Fruit fly (Drosophila melanogaster) whole organism, embryonic: ENCODE measurements around the gene PH4alphaNE3.

ENCODE experiments used
- Atf3 ChIP-seq: fragments of 200-800 bp; sonication (Bioruptor generic); optimal IDR thresholded peaks from 3 replicates; lab custom pipeline; 2016; ENCODE audit warnings: missing biosample characterization, missing genetic modification characterization
- B-H2 ChIP-seq: fragments of 200-800 bp; sonication (Bioruptor generic); optimal IDR thresholded peaks from 2 replicates; lab custom pipeline; 2018; ENCODE audit warnings: missing biosample characterization, mild to moderate bottlenecking, missing genetic modification characterization
- C15 ChIP-seq: fragments of 200-800 bp; sonication (Bioruptor generic); IDR thresholded peaks from 3 replicates; pipeline ENCODE4 v1.3.6; 2022; ENCODE audit warnings: missing biosample characterization, missing genetic modification characterization
- CG10321 ChIP-seq: fragments of 200-800 bp; sonication (Bioruptor generic); IDR thresholded peaks from 2 replicates; pipeline ENCODE4 v1.3.6; 2022; ENCODE audit warnings: missing biosample characterization, missing genetic modification characterization
- CG11696 ChIP-seq: fragments of 200-800 bp; sonication (Bioruptor generic); IDR thresholded peaks from 2 replicates; pipeline ENCODE4 v1.3.6; 2022; ENCODE audit warnings: missing biosample characterization, missing genetic modification characterization
- CG12299 ChIP-seq: fragments of 200-800 bp; sonication (Bioruptor generic); optimal IDR thresholded peaks from 2 replicates; lab custom pipeline; 2018; ENCODE audit warnings: missing biosample characterization, mild to moderate bottlenecking, missing genetic modification characterization
- CG12769 ChIP-seq: fragments of 200-800 bp; sonication (Bioruptor generic); optimal IDR thresholded peaks from 2 replicates; lab custom pipeline; 2019; ENCODE audit warnings: missing biosample characterization, mild to moderate bottlenecking, missing genetic modification characterization, moderate library complexity
- CG13624 ChIP-seq: fragments of 200-800 bp; sonication (Bioruptor generic); optimal IDR thresholded peaks from 2 replicates; lab custom pipeline; 2016; ENCODE audit warnings: missing biosample characterization, missing genetic modification characterization
- CG15479 ChIP-seq: fragments of 200-800 bp; sonication (Bioruptor generic); optimal IDR thresholded peaks from 3 replicates; lab custom pipeline; 2019; ENCODE audit warnings: missing biosample characterization, mild to moderate bottlenecking, missing genetic modification characterization, moderate library complexity
- CG17912 ChIP-seq: fragments of 200-800 bp; sonication (Bioruptor generic); optimal IDR thresholded peaks from 2 replicates; lab custom pipeline; 2018; ENCODE audit warnings: missing biosample characterization, mild to moderate bottlenecking, missing genetic modification characterization
- CG1792 ChIP-seq: fragments of 200-800 bp; sonication (Bioruptor generic); optimal IDR thresholded peaks from 2 replicates; lab custom pipeline; 2016; ENCODE audit warnings: missing biosample characterization, missing genetic modification characterization
- CG18476 ChIP-seq: fragments of 200-800 bp; sonication (Bioruptor generic); optimal IDR thresholded peaks from 2 replicates; lab custom pipeline; 2016; ENCODE audit warnings: missing biosample characterization, mild to moderate bottlenecking, missing genetic modification characterization
- CG2712 ChIP-seq: fragments of 200-800 bp; optimal IDR thresholded peaks from 3 replicates; lab custom pipeline; 2019; ENCODE audit warnings: missing biosample characterization, mild to moderate bottlenecking, missing genetic modification characterization, moderate library complexity
- CG2889 ChIP-seq: fragments of 200-800 bp; sonication (Bioruptor generic); IDR thresholded peaks from 3 replicates; pipeline ENCODE4 v1.3.6; 2022; ENCODE audit warnings: missing biosample characterization, missing genetic modification characterization
- CG5245 ChIP-seq: fragments of 200-800 bp; sonication (Bioruptor generic); optimal IDR thresholded peaks from 3 replicates; lab custom pipeline; 2016; ENCODE audit warnings: missing biosample characterization, missing genetic modification characterization
- CG6791 ChIP-seq: fragments of 200-800 bp; sonication (Bioruptor generic); IDR thresholded peaks from 3 replicates; pipeline ENCODE4 v1.3.6; 2022; ENCODE audit warnings: missing biosample characterization, missing genetic modification characterization; ENCODE audit not compliant: partially characterized antibody
- CG7963 ChIP-seq: fragments of 200-800 bp; sonication (Bioruptor generic); IDR thresholded peaks from 3 replicates; pipeline ENCODE4 v1.3.6; 2022; ENCODE audit warnings: missing biosample characterization, missing genetic modification characterization; ENCODE audit not compliant: partially characterized antibody
- CG8290 ChIP-seq, 3 experiments: fragments of 200-800 bp; sonication (Bioruptor generic); optimal IDR thresholded peaks; 2 replicates each; lab custom pipeline; 2016 to 2019; ENCODE audit warnings: missing biosample characterization in 3 of 3, missing genetic modification characterization in 3 of 3, mild to moderate bottlenecking in 2 of 3, moderate library complexity in 1 of 3
- CG9727 ChIP-seq: fragments of 200-800 bp; sonication (Bioruptor generic); optimal IDR thresholded peaks from 3 replicates; lab custom pipeline; 2017; ENCODE audit warnings: missing biosample characterization, mild to moderate bottlenecking, missing genetic modification characterization
- CrebB ChIP-seq: fragments of 200-800 bp; sonication (Bioruptor generic); optimal IDR thresholded peaks from 3 replicates; lab custom pipeline; 2018; ENCODE audit warnings: missing biosample characterization, mild to moderate bottlenecking, missing genetic modification characterization
- Dll ChIP-seq: fragments of 200-800 bp; sonication (Bioruptor generic); IDR thresholded peaks from 4 replicates; pipeline ENCODE4 v1.3.6; 2022; ENCODE audit warnings: missing biosample characterization, missing genetic modification characterization; ENCODE audit not compliant: partially characterized antibody
- Ets97D ChIP-seq: fragments of 200-800 bp; sonication (Bioruptor generic); optimal IDR thresholded peaks from 3 replicates; lab custom pipeline; 2016; ENCODE audit warnings: missing biosample characterization, missing genetic modification characterization
- Gsc ChIP-seq: fragments of 200-800 bp; sonication (Bioruptor generic); IDR thresholded peaks from 2 replicates; pipeline ENCODE4 v1.3.6; 2022; ENCODE audit warnings: missing biosample characterization, missing genetic modification characterization
- Hmx ChIP-seq: fragments of 200-800 bp; sonication (Bioruptor generic); optimal IDR thresholded peaks from 2 replicates; lab custom pipeline; 2016; ENCODE audit warnings: missing biosample characterization, missing genetic modification characterization
- Opbp ChIP-seq: fragments of 200-800 bp; sonication (Bioruptor generic); IDR thresholded peaks from 3 replicates; pipeline ENCODE4 v1.3.6; 2022; ENCODE audit warnings: missing biosample characterization, missing genetic modification characterization; ENCODE audit not compliant: partially characterized antibody
- Scr ChIP-seq: fragments of 200-800 bp; sonication (Bioruptor generic); IDR thresholded peaks from 2 replicates; pipeline ENCODE4 v1.3.6; 2022; ENCODE audit warnings: missing biosample characterization, missing genetic modification characterization; ENCODE audit not compliant: partially characterized antibody
- aop ChIP-seq: fragments of 200-800 bp; sonication (Bioruptor generic); IDR thresholded peaks from 2 replicates; pipeline ENCODE4 v1.3.6; 2022; ENCODE audit warnings: missing biosample characterization, missing genetic modification characterization
- bab2 ChIP-seq: fragments of 200-800 bp; sonication (Bioruptor generic); optimal IDR thresholded peaks from 2 replicates; lab custom pipeline; 2016; ENCODE audit warnings: missing biosample characterization, missing genetic modification characterization
- bcd ChIP-seq: fragments of 200-800 bp; sonication (Bioruptor generic); optimal IDR thresholded peaks from 2 replicates; lab custom pipeline; 2017; ENCODE audit warnings: missing biosample characterization, mild to moderate bottlenecking, missing genetic modification characterization
- cas ChIP-seq: fragments of 200-800 bp; sonication (Bioruptor generic); IDR thresholded peaks from 2 replicates; pipeline ENCODE4 v1.3.6; 2022; ENCODE audit warnings: missing biosample characterization, missing genetic modification characterization
- eve ChIP-seq, 2 experiments: fragments of >200 bp; optimal IDR thresholded peaks; 2 replicates each; lab custom pipeline; 2017; ENCODE audit warnings: missing biosample characterization in 2 of 2, missing genetic modification characterization in 2 of 2
- fu2 ChIP-seq: fragments of 200-800 bp; sonication (Bioruptor generic); optimal IDR thresholded peaks from 2 replicates; lab custom pipeline; 2016; ENCODE audit warnings: missing biosample characterization, missing genetic modification characterization
- gce ChIP-seq: fragments of 200-800 bp; sonication (Bioruptor generic); IDR thresholded peaks from 3 replicates; pipeline ENCODE4 v1.3.6; 2022; ENCODE audit warnings: missing biosample characterization, missing genetic modification characterization
- gfzf ChIP-seq: fragments of 200-800 bp; sonication (Bioruptor generic); optimal IDR thresholded peaks from 2 replicates; lab custom pipeline; 2016; ENCODE audit warnings: missing biosample characterization, mild to moderate bottlenecking, missing genetic modification characterization, moderate library complexity
- grn ChIP-seq: fragments of 200-800 bp; sonication (Bioruptor generic); optimal IDR thresholded peaks from 3 replicates; lab custom pipeline; 2017; ENCODE audit warnings: missing biosample characterization, missing genetic modification characterization
- maf-S ChIP-seq: fragments of 200-800 bp; sonication (Bioruptor generic); optimal IDR thresholded peaks from 2 replicates; lab custom pipeline; 2016; ENCODE audit warnings: missing biosample characterization, missing genetic modification characterization
- mam ChIP-seq: fragments of 200-800 bp; sonication (Bioruptor generic); optimal IDR thresholded peaks from 3 replicates; lab custom pipeline; 2016; ENCODE audit warnings: missing biosample characterization, missing genetic modification characterization
- mld ChIP-seq: fragments of 200-800 bp; sonication (Bioruptor generic); IDR thresholded peaks from 3 replicates; pipeline ENCODE4 v1.3.6; 2022; ENCODE audit warnings: missing biosample characterization, missing genetic modification characterization; ENCODE audit not compliant: partially characterized antibody
- p53 ChIP-seq: fragments of 200-800 bp; sonication (Bioruptor generic); optimal IDR thresholded peaks from 2 replicates; lab custom pipeline; 2016; ENCODE audit warnings: missing biosample characterization, missing genetic modification characterization
- ranshi ChIP-seq: fragments of 200-800 bp; sonication (Bioruptor generic); IDR thresholded peaks from 2 replicates; pipeline ENCODE4 v1.3.6; 2022; ENCODE audit warnings: missing biosample characterization, missing genetic modification characterization
- schlank ChIP-seq: fragments of 200-800 bp; sonication (Bioruptor generic); optimal IDR thresholded peaks from 2 replicates; lab custom pipeline; 2018; ENCODE audit warnings: missing biosample characterization, mild to moderate bottlenecking, missing genetic modification characterization
- sd ChIP-seq: fragments of 200-800 bp; sonication (Bioruptor generic); optimal IDR thresholded peaks from 3 replicates; lab custom pipeline; 2018; ENCODE audit warnings: missing biosample characterization, mild to moderate bottlenecking, missing genetic modification characterization, moderate library complexity
- sisA ChIP-seq: fragments of 200-800 bp; sonication (Bioruptor generic); IDR thresholded peaks from 2 replicates; pipeline ENCODE4 v1.3.6; 2022; ENCODE audit warnings: missing biosample characterization, missing genetic modification characterization
- wek ChIP-seq: fragments of 200-800 bp; sonication (Bioruptor generic); optimal IDR thresholded peaks from 3 replicates; lab custom pipeline; 2018; ENCODE audit warnings: missing biosample characterization, mild to moderate bottlenecking, missing genetic modification characterization, moderate library complexity

PH4alphaNE3 gene

DNA sequence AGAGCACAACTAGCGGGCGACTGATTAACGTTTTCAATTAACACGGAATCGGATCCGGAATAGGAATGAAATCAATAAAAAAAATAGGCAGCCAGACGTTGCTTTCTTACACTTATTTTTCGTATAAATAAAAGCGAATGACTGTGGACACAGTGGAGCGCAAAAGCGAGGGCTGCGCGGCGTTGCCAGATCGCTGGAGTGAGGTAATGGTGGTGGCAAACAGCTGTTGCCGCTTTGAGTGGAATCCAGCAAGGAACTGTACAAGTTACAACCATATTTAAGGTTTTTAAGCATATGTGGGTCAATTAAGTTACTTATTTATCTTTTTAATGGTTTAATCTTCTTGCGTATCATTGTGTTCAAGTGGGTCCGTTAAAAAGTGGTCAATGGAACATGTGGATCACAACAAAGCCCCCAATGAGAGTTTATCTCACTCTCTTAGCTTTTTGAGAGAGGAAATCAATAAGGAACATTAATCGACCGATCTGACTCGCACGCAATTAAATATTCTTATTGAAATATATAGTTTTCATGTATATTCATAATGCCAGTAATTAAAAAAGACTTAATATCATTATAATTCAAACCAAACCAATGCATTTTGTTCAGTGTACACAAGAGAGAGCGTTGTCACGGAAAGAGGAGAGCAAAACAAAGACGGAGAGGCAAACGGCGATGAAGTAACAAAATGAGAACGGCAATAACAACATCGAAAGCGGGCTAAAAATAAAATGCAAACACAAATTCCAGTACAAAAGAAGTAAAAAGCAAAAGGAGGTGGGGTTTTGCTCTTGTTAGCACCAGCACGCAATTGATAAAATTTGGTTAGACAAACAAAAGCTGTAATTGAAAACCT lies 3.6 kb upstream of the PH4alphaNE3 start (continued):
- TF ChIP-seq Scr (GFP tag; lab: Robert Waterston, UW) (0 out of 2 replicates have a peak, but pooled peaks have one; percentile 29), CG12769 (tag; lab: Kevin White, UChicago) (peak; percentile 68), CG11696 (GFP tag; lab: Robert Waterston, UW) (peak; percentile 91), CrebB (tag; lab: Kevin White, UChicago) (peak; percentile 78), CG17912 (GFP tag; lab: Kevin White, UChicago) (peak; percentile 36), CG13624 (peak; percentile 70), CG6791 (GFP tag; lab: Robert Waterston, UW) (peak; percentile 38; the same call in 1 of the 3 replicates), p53 (GFP tag; lab: Kevin White, UChicago) (peak; percentile 66), mam (GFP tag; lab: Kevin White, UChicago) (peak; percentile 87), CG10321 (GFP tag; lab: Robert Waterston, UW) (peak; percentile 64), sd (tag; lab: Kevin White, UChicago) (peak; percentile 90), gce (GFP tag; lab: Robert Waterston, UW) (peak; percentile 92)

DNA sequence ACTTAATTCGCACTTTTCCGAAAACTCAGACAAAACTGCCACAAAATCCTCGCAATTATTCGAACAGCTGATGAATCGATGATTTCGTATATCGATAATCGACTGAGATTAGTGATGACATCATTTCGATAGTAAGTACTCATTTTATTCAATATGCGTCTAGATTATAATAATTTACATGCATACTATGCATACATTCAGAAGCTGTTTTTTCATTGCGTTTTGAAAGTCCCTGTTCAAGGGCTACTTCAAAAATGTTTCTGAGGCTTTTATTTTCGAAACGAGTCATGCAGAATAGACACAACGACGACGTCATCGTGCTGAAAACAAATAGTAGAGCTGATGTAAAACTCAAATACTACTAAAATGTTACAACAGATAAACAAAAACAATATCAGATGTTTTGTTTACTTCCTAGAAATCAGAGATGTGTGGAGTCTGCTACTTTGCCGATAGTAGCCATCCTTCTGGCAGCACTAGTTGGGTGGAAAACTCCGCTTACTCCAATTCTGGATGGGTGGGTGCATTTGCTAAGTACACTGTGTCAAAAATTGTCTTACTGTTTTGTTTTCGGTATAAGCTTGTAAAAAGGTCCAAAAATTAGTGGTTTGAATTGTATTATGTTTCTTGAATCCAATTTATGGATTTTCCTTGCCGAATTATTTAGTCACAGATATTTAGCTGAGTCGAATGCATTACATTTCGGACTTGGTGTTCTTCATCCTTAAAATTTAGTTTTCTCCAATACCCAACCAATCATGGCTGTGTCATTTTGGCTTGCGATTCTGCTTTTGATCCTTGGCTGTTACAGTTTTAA lies 2.3 kb upstream of the PH4alphaNE3 start, which contains the start of the genes CG2246 and CG31021:
TSS of gene CG2246 (minus strand) at position 50 of the 817 bp plus-strand sequence.
TSS of gene CG31021 (plus strand) at position 767 of the 817 bp plus-strand sequence.
- TF ChIP-seq CG2889 (GFP tag; lab: Robert Waterston, UW) (0 out of 3 replicates have a peak, but pooled peaks have one; percentile 19), aop (GFP tag; lab: Robert Waterston, UW) (no peak), CrebB (tag; lab: Kevin White, UChicago) (no peak), cas (GFP tag; lab: Robert Waterston, UW) (no peak), CG11696 (GFP tag; lab: Robert Waterston, UW) (no peak), CG12299 (tag; lab: Kevin White, UChicago) (peak; percentile 15), eve (GFP tag; optimal IDR thresholded peaks at IDR 0.05; lab: Kevin White, UChicago) (peak in 1 of 2 experiments; percentile 55), Atf3 (GFP tag; lab: Kevin White, UChicago) (peak; percentile 67), B-H2 (GFP tag; lab: Kevin White, UChicago) (peak; percentile 50), Hmx (GFP tag; lab: Kevin White, UChicago) (no peak), CG7963 (GFP tag; lab: Robert Waterston, UW) (peak; percentile 76; the same call in 2 of the 3 replicates), C15 (GFP tag; lab: Robert Waterston, UW) (no peak), schlank (no peak), Opbp (peak; percentile 78), CG2712 (tag; lab: Kevin White, UChicago) (peak; percentile 61), CG5245 (GFP tag; lab: Kevin White, UChicago) (peak; percentile 32), gfzf (GFP tag; lab: Kevin White, UChicago) (peak; percentile 56), Dll (GFP tag; lab: Robert Waterston, UW) (peak; percentile 87), ranshi (GFP tag; lab: Robert Waterston, UW) (peak; percentile 25), bcd (peak; percentile 60), CG18476 (peak; percentile 2), CG8290 (GFP tag; optimal IDR thresholded peaks at IDR 0.05; lab: Kevin White, UChicago) (peak; percentile 92), CG8290 (tag; optimal IDR thresholded peaks at IDR 0.05; lab: Kevin White, UChicago) (peak; percentile 40 to 94), grn (GFP tag; lab: Kevin White, UChicago) (peak; percentile 43), maf-S (GFP tag; lab: Kevin White, UChicago) (peak; percentile 2), Gsc (GFP tag; lab: Robert Waterston, UW) (no peak), fu2 (GFP tag; lab: Kevin White, UChicago) (peak; percentile 62), CG15479 (GFP tag; lab: Kevin White, UChicago) (no peak), CG1792 (peak; percentile 25), CG9727 (GFP tag; lab: Kevin White, UChicago) (peak; percentile 42), bab2 (GFP tag; lab: Kevin White, UChicago) (peak; percentile 51), wek (GFP tag; lab: Kevin White, UChicago) (no peak), sisA (GFP tag; lab: Robert Waterston, UW) (peak; percentile 55), Ets97D (GFP tag; lab: Kevin White, UChicago) (peak; percentile 86), mld (GFP tag; lab: Robert Waterston, UW) (0 out of 3 replicates have a peak, but pooled peaks have one; percentile 60)
